Worm (Caenorhabditis elegans): ENCODE measurements around the gene unc-2.
A peak's percentile ranks its signal among the peaks of the same experiment; 100 is the strongest.

unc-2 gene

DNA sequence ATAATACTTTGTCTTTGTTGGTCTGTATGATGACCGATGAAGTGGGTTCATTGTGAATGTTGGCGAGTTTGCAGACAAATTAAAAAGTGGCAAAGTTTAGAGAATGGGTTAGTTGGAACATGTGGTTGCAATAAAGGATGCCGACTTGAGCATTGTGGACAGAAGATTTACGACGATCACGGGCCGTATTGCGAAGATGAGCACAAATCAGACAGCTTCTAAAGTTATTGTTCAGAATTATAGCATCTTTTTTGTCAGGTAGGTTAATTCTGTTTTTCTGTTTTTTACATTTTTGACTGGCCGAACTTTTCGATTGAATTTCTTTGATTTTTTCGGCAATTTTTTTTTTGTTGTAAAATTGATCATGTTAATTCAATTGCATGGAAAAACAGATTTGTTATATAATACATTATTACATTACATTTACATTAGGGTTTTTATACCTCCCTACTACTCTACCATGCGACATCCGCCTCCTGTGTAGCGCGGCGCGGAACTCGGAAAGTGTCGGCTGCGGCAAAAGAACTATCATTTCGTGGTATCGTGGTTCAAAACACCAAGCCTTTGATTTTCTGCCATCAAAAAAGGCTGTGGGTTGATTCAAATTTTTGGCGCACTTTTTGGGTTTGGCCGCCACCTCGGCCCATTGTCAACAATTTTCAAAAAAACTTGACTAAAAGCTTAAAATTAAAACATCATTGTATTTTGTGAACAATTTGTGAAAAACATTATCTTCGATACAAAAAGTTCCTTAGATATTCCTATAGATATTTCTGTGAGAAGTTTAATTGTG, at the start of gene unc-2:
Gene unc-2 (minus strand): TSS at position 51 of the 793 bp plus-strand sequence.
- no peak for TF ChIP-seq ceh-43 (GFP tag; optimal IDR thresholded peaks at IDR 0.05)
- TF ChIP-seq blmp-1 (tag; optimal IDR thresholded peaks at IDR 0.05), result no peak
- no peak for TF ChIP-seq drap-1 (GFP tag; optimal IDR thresholded peaks at IDR 0.05)
- no peak for TF ChIP-seq bed-3 (GFP tag; optimal IDR thresholded peaks at IDR 0.05)
- no peak for TF ChIP-seq sptf-1 (tag; optimal IDR thresholded peaks at IDR 0.05)
- TF ChIP-seq lsy-2 (tag; optimal IDR thresholded peaks at IDR 0.05), result no peak
- TF ChIP-seq elt-1 (tag; optimal IDR thresholded peaks at IDR 0.05; ENCODE audit: borderline replicate concordance, insufficient read depth), result no peak
- no peak for TF ChIP-seq ces-1 (GFP tag; optimal IDR thresholded peaks at IDR 0.05)
- TF ChIP-seq pha-4 (tag; optimal IDR thresholded peaks at IDR 0.05), result no peak
- no peak for TF ChIP-seq unc-62 (GFP tag; optimal IDR thresholded peaks at IDR 0.05)
- no peak for TF ChIP-seq lin-13 (tag; optimal IDR thresholded peaks at IDR 0.05)
- no peak for TF ChIP-seq nhr-2 (tag; optimal IDR thresholded peaks at IDR 0.05)
- TF ChIP-seq ztf-11 (tag; optimal IDR thresholded peaks at IDR 0.05), result no peak
- no peak for TF ChIP-seq sem-2 (GFP tag; optimal IDR thresholded peaks at IDR 0.05)
- no peak for TF ChIP-seq nhr-76 (tag; optimal IDR thresholded peaks at IDR 0.05)

DNA sequence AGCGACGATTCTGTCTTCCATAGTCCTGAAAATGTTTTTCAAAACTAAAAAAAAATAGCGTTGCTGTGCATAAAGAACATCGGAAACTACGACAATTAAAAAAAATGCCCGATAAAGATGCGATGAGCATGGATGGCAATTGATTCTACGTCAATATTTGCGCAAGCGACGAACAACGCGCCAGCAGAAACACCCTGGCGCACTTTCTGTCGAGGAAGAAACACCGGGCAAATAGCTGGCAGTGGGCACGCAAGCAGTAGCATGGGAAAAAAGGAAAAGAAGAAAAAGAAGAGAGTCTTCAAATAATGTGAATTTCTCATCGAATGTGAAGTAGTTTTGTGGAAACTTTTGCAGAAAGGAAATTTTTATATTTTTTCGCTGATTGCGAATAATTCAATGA, 46.3 kb upstream of the unc-2 start, which contains the start of gene C14A11.9:
Gene C14A11.9 (minus strand): TSS at position 27 of the 400 bp plus-strand sequence.
- TF ChIP-seq ztf-11 (tag; optimal IDR thresholded peaks at IDR 0.05) (no peak), unc-120 (tag; optimal IDR thresholded peaks at IDR 0.05; ENCODE audit: poor library complexity, severe bottlenecking) (peak; percentile 75), sem-2 (GFP tag; optimal IDR thresholded peaks at IDR 0.05) (no peak), mab-5 (tag; optimal IDR thresholded peaks at IDR 0.05) (no peak), nhr-237 (tag; optimal IDR thresholded peaks at IDR 0.05) (peak; percentile 77), ceh-43 (GFP tag; optimal IDR thresholded peaks at IDR 0.05) (peak; percentile 57), tbx-8 (GFP tag; optimal IDR thresholded peaks at IDR 0.05) (peak; percentile 42), flh-1 (GFP tag; optimal IDR thresholded peaks at IDR 0.05) (no peak), zip-8 (tag; optimal IDR thresholded peaks at IDR 0.05) (no peak), nhr-28 (tag; optimal IDR thresholded peaks at IDR 0.05) (no peak), lin-13 (tag; optimal IDR thresholded peaks at IDR 0.05) (peak; percentile 79), ham-2 (GFP tag; optimal IDR thresholded peaks at IDR 0.05) (peak; percentile 50), pha-4 (tag; optimal IDR thresholded peaks at IDR 0.05) (peak; percentile 72), cnd-1 (tag; optimal IDR thresholded peaks at IDR 0.05) (peak; percentile 65), bed-3 (GFP tag; optimal IDR thresholded peaks at IDR 0.05) (peak; percentile 10), lsy-2 (tag; optimal IDR thresholded peaks at IDR 0.05) (peak; percentile 76), hlh-1 (tag; optimal IDR thresholded peaks at IDR 0.05) (peak; percentile 40), unc-62 (GFP tag; optimal IDR thresholded peaks at IDR 0.05) (peak; percentile 21), snpc-4 (tag; optimal IDR thresholded peaks at IDR 0.05) (no peak), ces-1 (GFP tag; optimal IDR thresholded peaks at IDR 0.05) (peak; percentile 56), mep-1 (tag; optimal IDR thresholded peaks at IDR 0.05) (peak; percentile 92), drap-1 (GFP tag; optimal IDR thresholded peaks at IDR 0.05) (peak; percentile 74), mls-2 (tag; optimal IDR thresholded peaks at IDR 0.05) (peak; percentile 86), elt-1 (tag; optimal IDR thresholded peaks at IDR 0.05; ENCODE audit: borderline replicate concordance, insufficient read depth) (no peak), M03D4.4 (tag; optimal IDR thresholded peaks at IDR 0.05) (peak; percentile 79), sptf-1 (tag; optimal IDR thresholded peaks at IDR 0.05) (peak; percentile 85), lin-32 (GFP tag; optimal IDR thresholded peaks at IDR 0.05) (peak; percentile 45), ceh-83 (GFP tag; optimal IDR thresholded peaks at IDR 0.05) (peak; percentile 61)

DNA sequence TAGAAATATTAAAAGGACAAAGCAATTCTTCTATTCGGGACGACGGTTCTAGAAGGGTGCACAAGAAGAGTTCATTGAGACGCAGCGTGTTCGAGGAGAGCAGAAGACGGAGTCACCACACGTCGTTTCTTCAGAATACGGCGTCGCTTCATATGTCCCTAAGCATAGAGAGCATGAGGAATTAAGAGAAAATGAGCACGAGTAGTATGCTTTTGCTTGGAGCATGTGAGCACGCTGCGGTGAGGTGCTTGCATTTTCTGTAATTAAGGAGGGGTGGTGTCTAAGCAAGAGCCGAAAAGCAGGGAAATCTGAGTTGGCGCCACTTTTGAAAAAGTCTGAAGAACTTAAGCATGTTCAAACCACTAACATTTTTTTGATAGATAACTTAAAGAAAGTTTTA, 44.1 kb upstream of the unc-2 start, which contains the start of gene C14A11.5:
Gene C14A11.5 (minus strand): TSS at position 139 of the 400 bp plus-strand sequence.
- TF ChIP-seq ces-1 (GFP tag; optimal IDR thresholded peaks at IDR 0.05), result peak; percentile 23
- TF ChIP-seq M03D4.4 (tag; optimal IDR thresholded peaks at IDR 0.05), result no peak
- peak; percentile 25 for TF ChIP-seq sptf-1 (tag; optimal IDR thresholded peaks at IDR 0.05)
- no peak for TF ChIP-seq ham-2 (GFP tag; optimal IDR thresholded peaks at IDR 0.05)

DNA sequence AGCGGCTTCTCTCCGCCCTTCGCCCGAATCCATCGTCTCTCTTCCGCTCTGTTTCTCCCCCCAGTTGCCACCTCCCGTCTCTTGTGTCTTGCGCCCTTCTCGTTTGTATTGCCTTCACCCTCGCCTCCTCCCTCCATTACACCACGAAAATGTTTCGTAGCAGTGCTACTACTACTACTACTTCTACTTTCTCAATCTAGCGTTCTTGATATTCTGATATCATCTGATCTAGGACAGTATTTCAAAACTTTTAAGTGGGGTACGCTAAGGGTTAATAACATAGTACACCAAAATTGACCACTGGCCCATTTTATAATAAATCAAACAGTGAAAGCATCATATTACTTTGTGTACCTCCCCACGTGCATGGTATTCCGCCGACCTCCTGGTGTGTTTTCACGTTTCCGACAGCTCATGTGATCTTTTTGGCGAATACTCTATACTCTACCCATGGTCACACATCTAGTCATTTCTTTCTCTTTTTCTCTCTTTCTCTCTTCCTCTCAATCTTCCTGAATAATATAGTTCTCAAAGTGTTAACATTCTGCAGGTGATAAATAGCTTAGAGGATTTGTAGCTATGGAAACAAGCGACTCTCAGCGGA, 39.3 kb upstream of the unc-2 start, which contains the start of gene C14A11.2:
Gene C14A11.2 (plus strand): TSS at position 551 of the 604 bp plus-strand sequence.
- TF ChIP-seq blmp-1 (tag; optimal IDR thresholded peaks at IDR 0.05), result peak; percentile 1
- TF ChIP-seq zip-8 (tag; optimal IDR thresholded peaks at IDR 0.05), result no peak
- no peak for TF ChIP-seq lsy-2 (tag; optimal IDR thresholded peaks at IDR 0.05)
- no peak for TF ChIP-seq cnd-1 (tag; optimal IDR thresholded peaks at IDR 0.05)
- TF ChIP-seq lin-13 (tag; optimal IDR thresholded peaks at IDR 0.05), result no peak
